Worm (Caenorhabditis elegans) whole organism, L3 larva: ENCODE data around the gene clec-41.

Experiments
- ceh-16 ChIP-seq: sonication (generic microtip); optimal IDR thresholded peaks from 2 replicates; lab custom pipeline; 2017; ENCODE audit warnings: missing biosample characterization, missing genetic modification characterization
- ceh-82 ChIP-seq: fragments of 150-350 bp; optimal IDR thresholded peaks from 2 replicates; lab custom pipeline; 2014; ENCODE audit warnings: missing biosample characterization, missing genetic modification characterization
- egl-27 ChIP-seq: sonication (generic microtip); optimal IDR thresholded peaks from 4 replicates; lab custom pipeline; 2017; ENCODE audit warnings: missing biosample characterization, missing genetic modification reagents, missing genetic modification characterization
- jun-1 ChIP-seq: fragments of 150-350 bp; optimal IDR thresholded peaks from 2 replicates; lab custom pipeline; 2014; ENCODE audit warnings: missing biosample characterization, missing genetic modification reagents, missing genetic modification characterization
- mdl-1 ChIP-seq: fragments of 150-350 bp; optimal IDR thresholded peaks from 2 replicates; lab custom pipeline; 2014; ENCODE audit warnings: missing biosample characterization, missing genetic modification characterization
- nhr-11 ChIP-seq: fragments of 150-350 bp; optimal IDR thresholded peaks from 2 replicates; lab custom pipeline; 2014; ENCODE audit warnings: missing biosample characterization, missing genetic modification characterization
- nhr-23 ChIP-seq: fragments of 150-350 bp; optimal IDR thresholded peaks from 2 replicates; lab custom pipeline; 2014; ENCODE audit warnings: missing biosample characterization, missing genetic modification reagents, missing genetic modification characterization
- nhr-237 ChIP-seq: fragments of 150-350 bp; optimal IDR thresholded peaks from 2 replicates; lab custom pipeline; 2014; ENCODE audit warnings: missing biosample characterization, missing genetic modification characterization
- nhr-25 ChIP-seq: sonication (generic microtip); optimal IDR thresholded peaks from 2 replicates; lab custom pipeline; 2017; ENCODE audit warnings: missing biosample characterization, missing genetic modification characterization
- pqm-1 ChIP-seq: fragments of 150-350 bp; optimal IDR thresholded peaks from 2 replicates; lab custom pipeline; 2017; ENCODE audit warnings: missing biosample characterization, missing genetic modification characterization, inconsistent platforms
- skn-1 ChIP-seq: fragments of 150-350 bp; optimal IDR thresholded peaks from 2 replicates; lab custom pipeline; 2014; ENCODE audit warnings: missing biosample characterization, missing genetic modification characterization
- snpc-4 ChIP-seq: fragments of 150-350 bp; optimal IDR thresholded peaks from 2 replicates; lab custom pipeline; 2014; ENCODE audit warnings: missing biosample characterization, missing genetic modification characterization
- tbx-2 ChIP-seq: sonication (generic microtip); optimal IDR thresholded peaks from 2 replicates; lab custom pipeline; 2016; ENCODE audit warnings: mild to moderate bottlenecking, missing genetic modification characterization, missing compliant biosample characterization
- unc-62 ChIP-seq: fragments of 150-350 bp; sonication (generic microtip); optimal IDR thresholded peaks from 4 replicates; lab custom pipeline; 2014; ENCODE audit warnings: missing biosample characterization, missing genetic modification reagents, missing genetic modification characterization

DNA sequence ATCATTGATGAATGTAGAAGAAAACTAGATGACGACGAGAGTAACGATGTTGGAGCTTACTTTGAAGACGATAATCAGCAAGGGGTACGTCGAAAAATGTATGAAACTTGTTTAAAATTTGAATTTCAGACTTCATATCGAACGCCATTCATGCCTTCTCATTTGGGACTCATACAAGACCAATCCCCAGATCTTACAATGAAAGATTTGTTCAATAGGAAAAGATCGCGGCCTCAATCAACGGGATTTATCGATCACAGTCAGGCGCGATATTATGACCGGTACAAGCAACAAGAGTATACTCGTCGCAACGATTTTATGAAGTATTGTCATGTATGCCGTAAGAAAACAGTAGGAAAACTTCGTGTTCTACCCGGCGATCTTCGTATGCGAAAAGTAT is 38.9 kb upstream of the clec-41 start:
- no peak for TF ChIP-seq unc-62 (GFP tag; lab: Kevin White, UChicago)
- no peak for TF ChIP-seq mdl-1
- no peak for TF ChIP-seq tbx-2 (tag; lab: Kevin White, UChicago)
- TF ChIP-seq ceh-82 (tag; lab: Kevin White, UChicago) = no peak
- TF ChIP-seq jun-1 (tag; lab: Kevin White, UChicago) = no peak
- no peak for TF ChIP-seq ceh-16
- no peak for TF ChIP-seq nhr-11
- TF ChIP-seq egl-27 (tag; lab: Kevin White, UChicago) = no peak
- no peak for TF ChIP-seq snpc-4 (tag; lab: Kevin White, UChicago)
- no peak for TF ChIP-seq nhr-25
- TF ChIP-seq pqm-1 (tag; lab: Kevin White, UChicago) = no peak
- no peak for TF ChIP-seq skn-1 (tag; lab: Kevin White, UChicago)
- no peak for TF ChIP-seq nhr-23 (tag; lab: Kevin White, UChicago)
- no peak for TF ChIP-seq nhr-237 (tag; lab: Kevin White, UChicago)
